Fruit fly (Drosophila melanogaster) whole organism, pupa: ENCODE data around the gene Cyp12a5.

Source experiments
- CG10348 ChIP-seq: fragments of 200-800 bp; sonication (Bioruptor generic); IDR thresholded peaks from 2 replicates; pipeline ENCODE4 v1.3.6; 2022; ENCODE audit warnings: missing biosample characterization, missing genetic modification characterization
- CG12605 ChIP-seq: fragments of 200-800 bp; sonication (Bioruptor generic); IDR thresholded peaks from 2 replicates; pipeline ENCODE4 v1.3.6; 2022; ENCODE audit warnings: missing biosample characterization, missing genetic modification characterization
- CG13204 ChIP-seq: fragments of 200-800 bp; sonication (Bioruptor generic); optimal IDR thresholded peaks from 2 replicates; lab custom pipeline; 2018; ENCODE audit warnings: missing biosample characterization, mild to moderate bottlenecking, missing genetic modification characterization, moderate library complexity
- CG14655 ChIP-seq: fragments of 200-800 bp; sonication (Bioruptor generic); optimal IDR thresholded peaks from 3 replicates; lab custom pipeline; 2017; ENCODE audit warnings: mild to moderate bottlenecking, missing biosample characterization, missing genetic modification reagents, missing genetic modification characterization
- CG15710 ChIP-seq: fragments of 200-800 bp; sonication (Bioruptor generic); optimal IDR thresholded peaks from 2 replicates; lab custom pipeline; 2018; ENCODE audit warnings: missing biosample characterization, mild to moderate bottlenecking, missing genetic modification characterization, moderate library complexity
- CG17806 ChIP-seq: fragments of 200-800 bp; sonication (Bioruptor generic); optimal IDR thresholded peaks from 2 replicates; lab custom pipeline; 2018; ENCODE audit warnings: missing biosample characterization, mild to moderate bottlenecking, missing genetic modification characterization, moderate library complexity
- CG32121 ChIP-seq: fragments of 200-800 bp; sonication (Bioruptor generic); IDR thresholded peaks from 2 replicates; pipeline ENCODE4 v1.3.6; 2022; ENCODE audit warnings: missing biosample characterization, missing genetic modification characterization
- CG34367 ChIP-seq: fragments of 200-800 bp; sonication (Bioruptor generic); optimal IDR thresholded peaks from 2 replicates; lab custom pipeline; 2018; ENCODE audit warnings: missing biosample characterization, mild to moderate bottlenecking, missing genetic modification characterization
- CG4496 ChIP-seq: fragments of 200-800 bp; sonication (Bioruptor generic); IDR thresholded peaks from 3 replicates; pipeline ENCODE4 v1.3.6; 2022; ENCODE audit warnings: missing biosample characterization, missing genetic modification characterization
- CG8159 ChIP-seq: fragments of 200-800 bp; sonication (Bioruptor generic); optimal IDR thresholded peaks from 3 replicates; lab custom pipeline; 2018; ENCODE audit warnings: missing biosample characterization, mild to moderate bottlenecking, missing genetic modification characterization, moderate library complexity
- CG8301 ChIP-seq: fragments of 200-800 bp; sonication (Bioruptor generic); optimal IDR thresholded peaks from 2 replicates; lab custom pipeline; 2018; ENCODE audit warnings: missing biosample characterization, mild to moderate bottlenecking, missing genetic modification characterization
- CG9948 ChIP-seq: fragments of 200-800 bp; sonication (Bioruptor generic); optimal IDR thresholded peaks from 2 replicates; lab custom pipeline; 2018; ENCODE audit warnings: missing biosample characterization, mild to moderate bottlenecking, missing genetic modification characterization, moderate library complexity
- D1 ChIP-seq: fragments of 200-800 bp; sonication (Bioruptor generic); optimal IDR thresholded peaks from 2 replicates; lab custom pipeline; 2018; ENCODE audit warnings: missing biosample characterization, mild to moderate bottlenecking, missing genetic modification characterization, moderate library complexity
- EcR ChIP-seq: fragments of 200-800 bp; sonication (Bioruptor generic); optimal IDR thresholded peaks from 3 replicates; lab custom pipeline; 2019; ENCODE audit warnings: missing biosample characterization, missing genetic modification characterization, mild to moderate bottlenecking, moderate library complexity, missing genetic modification reagents
- Ets98B ChIP-seq: fragments of 200-800 bp; sonication (Bioruptor generic); IDR thresholded peaks from 2 replicates; pipeline ENCODE4 v1.3.6; 2022; ENCODE audit warnings: missing biosample characterization, missing genetic modification characterization
- Pif1A ChIP-seq: fragments of 200-800 bp; sonication (Bioruptor generic); optimal IDR thresholded peaks from 3 replicates; lab custom pipeline; 2016; ENCODE audit warnings: missing biosample characterization, missing genetic modification characterization
- Pif1B ChIP-seq: fragments of 200-800 bp; sonication (Bioruptor generic); optimal IDR thresholded peaks from 3 replicates; lab custom pipeline; 2016; ENCODE audit warnings: missing biosample characterization, missing genetic modification characterization
- Snoo ChIP-seq: fragments of 200-800 bp; sonication (Bioruptor generic); optimal IDR thresholded peaks from 3 replicates; lab custom pipeline; 2017; ENCODE audit warnings: missing biosample characterization, mild to moderate bottlenecking, missing genetic modification characterization, inconsistent platforms
- fd96Ca ChIP-seq: fragments of 200-800 bp; sonication (Bioruptor generic); IDR thresholded peaks from 3 replicates; pipeline ENCODE4 v1.3.6; 2022; ENCODE audit warnings: missing biosample characterization, missing genetic modification characterization
- gl ChIP-seq: fragments of 200-800 bp; sonication (Bioruptor generic); optimal IDR thresholded peaks from 2 replicates; lab custom pipeline; 2018; ENCODE audit warnings: missing biosample characterization, mild to moderate bottlenecking, missing genetic modification characterization
- rn ChIP-seq: fragments of 200-800 bp; sonication (Bioruptor generic); IDR thresholded peaks from 2 replicates; pipeline ENCODE4 v1.3.6; 2022; ENCODE audit warnings: missing biosample characterization, missing genetic modification characterization

The Cyp12a5 gene

DNA sequence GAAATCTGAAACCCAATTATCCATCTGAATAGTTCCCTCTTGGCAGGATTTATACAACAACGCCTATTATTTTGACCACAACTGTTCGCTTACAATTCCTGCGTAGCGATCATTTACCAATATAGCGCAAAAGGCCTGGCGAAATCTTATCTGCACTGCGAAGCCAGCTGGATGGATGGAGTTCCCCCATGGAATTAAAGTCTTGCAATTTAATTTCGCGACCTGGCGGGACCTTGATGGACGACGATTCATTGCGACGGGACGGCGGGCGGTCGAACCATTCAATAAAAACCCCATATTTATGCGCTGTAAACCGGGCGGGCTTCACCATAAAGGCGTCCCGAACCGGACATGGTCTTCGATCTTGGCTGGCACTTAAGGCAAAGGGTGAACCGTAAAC lies 20.4 kb downstream of the Cyp12a5 start:
- TF ChIP-seq Pif1A (peak; percentile 17), fd96Ca (GFP tag; lab: Robert Waterston, UW) (no peak), CG14655 (GFP tag; lab: Kevin White, UChicago) (no peak), CG8159 (tag; lab: Kevin White, UChicago) (peak; percentile 20), CG15710 (tag; lab: Kevin White, UChicago) (peak; percentile 21), Pif1B (GFP tag; lab: Kevin White, UChicago) (no peak), CG9948 (tag; lab: Kevin White, UChicago) (peak; percentile 32), CG4496 (GFP tag; lab: Robert Waterston, UW) (peak; percentile 36; the same call in 1 of the 3 replicates), CG13204 (GFP tag; lab: Kevin White, UChicago) (no peak), CG8301 (tag; lab: Kevin White, UChicago) (peak; percentile 28), D1 (peak; percentile 44)

- no peak for TF ChIP-seq Snoo (tag; lab: Kevin White, UChicago)
- TF ChIP-seq CG8159 (tag; lab: Kevin White, UChicago), result no peak
- no peak for TF ChIP-seq fd96Ca (GFP tag; lab: Robert Waterston, UW)
- TF ChIP-seq CG4496 (GFP tag; lab: Robert Waterston, UW), result peak; percentile 60; the same call in 1 of the 3 replicates
- TF ChIP-seq CG9948 (tag; lab: Kevin White, UChicago), result no peak
- peak; percentile 21 for TF ChIP-seq CG15710 (tag; lab: Kevin White, UChicago)
- TF ChIP-seq CG17806 (tag; lab: Kevin White, UChicago), result no peak
- no peak for TF ChIP-seq gl
- TF ChIP-seq CG8301 (tag; lab: Kevin White, UChicago), result no peak
- no peak for TF ChIP-seq EcR (GFP tag; lab: Kevin White, UChicago)
- peak; percentile 50; the same call in 1 of the 2 replicates for TF ChIP-seq CG12605 (GFP tag; lab: Robert Waterston, UW)
- TF ChIP-seq Pif1A, result peak; percentile 8
- TF ChIP-seq CG32121, result 0 out of 2 replicates have a peak, but pooled peaks have one; percentile 10
- TF ChIP-seq CG34367 (tag; lab: Kevin White, UChicago), result no peak
- no peak for TF ChIP-seq D1
- no peak for TF ChIP-seq CG14655 (GFP tag; lab: Kevin White, UChicago)
- TF ChIP-seq rn, result no peak
- peak; percentile 37; the same call in 1 of the 2 replicates for TF ChIP-seq Ets98B (GFP tag; lab: Robert Waterston, UW)
- TF ChIP-seq Pif1B (GFP tag; lab: Kevin White, UChicago), result no peak
These were observed 21.1 kb downstream of the Cyp12a5 start, which contains the start of gene CG5835 for dm6 chr3R:19153502-19153983. Gene CG5835, minus strand, starts transcription at chr3R:19153686.

DNA sequence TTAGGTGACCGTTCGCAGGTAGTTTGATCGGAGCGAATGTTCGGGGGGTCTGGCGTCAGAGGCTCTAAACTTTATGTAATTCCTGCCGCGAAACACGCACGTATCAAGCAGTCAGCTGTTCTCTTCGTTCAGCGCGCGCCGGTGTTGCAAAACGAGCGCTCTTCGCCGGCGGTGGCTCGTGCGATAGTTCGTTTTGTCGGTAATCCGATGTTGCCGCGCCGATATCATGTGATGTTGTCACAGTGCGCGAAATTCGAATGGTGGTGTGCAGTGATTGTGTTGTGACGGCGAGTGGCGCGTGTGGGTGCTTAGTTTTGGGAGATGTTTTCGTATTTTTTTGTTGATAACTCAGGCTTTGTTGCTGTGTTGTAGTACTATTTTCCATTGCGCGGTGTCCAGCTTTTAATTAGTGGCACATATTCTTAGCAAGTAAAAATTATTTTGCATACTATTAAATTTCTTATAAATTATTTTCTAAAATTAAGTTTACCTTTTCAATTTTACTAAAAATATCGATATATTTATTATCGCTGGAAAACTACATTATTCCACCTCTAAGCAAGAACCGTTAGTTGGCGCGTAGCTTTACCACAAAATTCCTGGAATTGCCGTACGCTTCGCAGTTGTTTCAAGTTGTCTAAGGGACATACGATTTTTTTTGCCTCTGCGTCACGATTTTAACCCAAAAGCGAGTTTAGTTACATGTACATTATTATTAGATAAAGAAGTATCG lies 24.4 kb downstream of the Cyp12a5 start, which contains the start of gene nanos:
nanos (plus strand) TSS at position 569 of the 733 bp plus-strand sequence.
- TF ChIP-seq Pif1A, result no peak
- peak; percentile 79; the same call in 2 of the 3 replicates for TF ChIP-seq CG4496 (GFP tag; lab: Robert Waterston, UW)
- TF ChIP-seq Snoo (tag; lab: Kevin White, UChicago), result peak; percentile 25
- no peak for TF ChIP-seq CG17806 (tag; lab: Kevin White, UChicago)
- no peak for TF ChIP-seq Pif1B (GFP tag; lab: Kevin White, UChicago)
- TF ChIP-seq CG15710 (tag; lab: Kevin White, UChicago), result peak; percentile 32
- peak; percentile 50; the same call in 1 of the 2 replicates for TF ChIP-seq Ets98B (GFP tag; lab: Robert Waterston, UW)
- peak; percentile 66; the same call in 1 of the 2 replicates for TF ChIP-seq CG32121
- TF ChIP-seq fd96Ca (GFP tag; lab: Robert Waterston, UW), result peak; percentile 66; the same call in 1 of the 3 replicates
- no peak for TF ChIP-seq EcR (GFP tag; lab: Kevin White, UChicago)
- peak; percentile 16 for TF ChIP-seq CG8159 (tag; lab: Kevin White, UChicago)
- TF ChIP-seq rn, result peak; percentile 61

DNA sequence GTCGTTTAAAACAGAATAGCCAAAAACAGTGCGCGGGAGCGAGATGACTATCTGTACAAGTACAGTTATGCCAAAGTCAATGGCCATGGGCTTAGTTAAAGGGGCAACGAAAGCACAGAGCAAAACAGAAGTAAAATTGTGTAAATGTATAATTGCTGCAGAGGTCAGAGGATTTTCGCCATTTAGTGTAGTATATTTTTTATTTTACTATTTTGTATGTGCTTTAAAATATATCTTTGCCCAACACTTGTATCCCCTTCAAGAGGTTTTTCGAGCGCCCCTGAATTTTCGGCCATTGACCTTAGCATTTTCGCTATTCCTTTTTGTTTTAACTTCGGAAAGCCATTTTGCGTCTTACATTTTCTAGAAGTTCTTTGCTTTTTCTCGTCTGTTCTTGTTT lies 25.5 kb downstream of the Cyp12a5 start:
- TF ChIP-seq CG15710 (tag; lab: Kevin White, UChicago), result no peak
- no peak for TF ChIP-seq CG8301 (tag; lab: Kevin White, UChicago)
- peak; percentile 55 for TF ChIP-seq EcR (GFP tag; lab: Kevin White, UChicago)
- no peak for TF ChIP-seq CG12605 (GFP tag; lab: Robert Waterston, UW)
- TF ChIP-seq, all 21 proteins: peak for 1

- TF ChIP-seq CG9948 (tag; lab: Kevin White, UChicago) (no peak), CG14655 (GFP tag; lab: Kevin White, UChicago) (no peak), D1 (no peak), CG4496 (GFP tag; lab: Robert Waterston, UW) (no peak), Pif1A (no peak), CG8159 (tag; lab: Kevin White, UChicago) (no peak)
These were observed 27.3 kb downstream of the Cyp12a5 start, which contains the start of gene CG11779 for dm6 chr3R:19159778-19160177. Gene CG11779, minus strand, starts transcription at chr3R:19159878.

DNA sequence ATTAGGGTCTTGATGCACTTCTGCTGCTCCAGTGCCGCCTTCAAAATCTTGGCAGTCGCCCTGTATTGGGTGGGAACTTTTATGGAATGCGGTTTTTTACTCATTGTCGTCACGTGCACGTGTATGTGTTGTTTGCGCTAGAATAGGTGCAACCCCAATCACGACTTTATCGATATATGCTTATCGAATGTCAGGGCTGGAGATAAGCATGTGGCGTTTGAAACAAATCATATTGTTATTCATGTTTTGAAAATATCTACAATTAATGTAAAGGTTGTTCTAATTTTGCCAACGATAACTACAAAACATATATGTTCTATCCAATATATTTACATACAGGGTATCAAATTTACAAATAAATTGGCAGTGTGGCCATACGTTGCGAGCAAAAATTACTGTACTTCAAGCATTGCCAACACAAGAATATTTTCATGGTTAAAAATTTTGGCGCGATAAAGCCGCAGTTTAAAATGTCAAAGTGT lies 29.7 kb downstream of the Cyp12a5 start, which contains the start of the genes CG42359 and Nsun5:
CG42359 (minus strand) TSS at position 166 of the 482 bp plus-strand sequence.
Nsun5 (minus strand) TSS at position 166 of the 482 bp plus-strand sequence.
- TF ChIP-seq CG13204 (GFP tag; lab: Kevin White, UChicago) (no peak), D1 (peak; percentile 8), CG8301 (tag; lab: Kevin White, UChicago) (peak; percentile 78), gl (peak; percentile 51), CG12605 (GFP tag; lab: Robert Waterston, UW) (peak; percentile 72), Ets98B (GFP tag; lab: Robert Waterston, UW) (peak; percentile 84), CG8159 (tag; lab: Kevin White, UChicago) (peak; percentile 100), CG17806 (tag; lab: Kevin White, UChicago) (peak; percentile 82), CG9948 (tag; lab: Kevin White, UChicago) (peak; percentile 67), CG10348 (GFP tag; lab: Robert Waterston, UW) (no peak), Pif1A (peak; percentile 79), Snoo (tag; lab: Kevin White, UChicago) (peak; percentile 57), CG4496 (GFP tag; lab: Robert Waterston, UW) (peak; percentile 93), CG34367 (tag; lab: Kevin White, UChicago) (peak; percentile 67), CG15710 (tag; lab: Kevin White, UChicago) (peak; percentile 70), rn (0 out of 2 replicates have a peak, but pooled peaks have one; percentile 29), EcR (GFP tag; lab: Kevin White, UChicago) (peak; percentile 24), CG32121 (peak; percentile 76), CG14655 (GFP tag; lab: Kevin White, UChicago) (no peak), fd96Ca (GFP tag; lab: Robert Waterston, UW) (peak; percentile 54; the same call in 2 of the 3 replicates), Pif1B (GFP tag; lab: Kevin White, UChicago) (peak; percentile 64)
- TF ChIP-seq, all 21 proteins: peak for 18
